Fruit fly (Drosophila melanogaster) whole organism, embryonic: ENCODE results near the gene Ugt35D1.

Source experiments
- Abd-B ChIP-seq: fragments of 200-800 bp; sonication (Bioruptor generic); optimal IDR thresholded peaks from 2 replicates; lab custom pipeline; 2018; ENCODE audit warnings: missing biosample characterization, mild to moderate bottlenecking, missing genetic modification characterization, moderate library complexity
- Asciz ChIP-seq: fragments of 200-800 bp; sonication (Bioruptor generic); optimal IDR thresholded peaks from 2 replicates; lab custom pipeline; 2017; ENCODE audit warnings: missing biosample characterization, mild to moderate bottlenecking, missing genetic modification characterization, missing genetic modification reagents
- Awh ChIP-seq: fragments of 200-800 bp; sonication (Bioruptor generic); IDR thresholded peaks from 2 replicates; pipeline ENCODE4, ENCODE4 v1.3.6; 2022; ENCODE audit warnings: missing biosample characterization, missing genetic modification characterization
- CG10209 ChIP-seq: fragments of 200-800 bp; sonication (Bioruptor generic); optimal IDR thresholded peaks from 3 replicates; lab custom pipeline; 2017; ENCODE audit warnings: missing biosample characterization, mild to moderate bottlenecking, missing genetic modification characterization, missing genetic modification reagents
- CG10274 ChIP-seq: fragments of 200-800 bp; sonication (Bioruptor generic); optimal IDR thresholded peaks from 3 replicates; lab custom pipeline; 2017; ENCODE audit warnings: missing biosample characterization, mild to moderate bottlenecking, missing genetic modification characterization
- CG11398 ChIP-seq: fragments of 200-800 bp; sonication (Bioruptor generic); optimal IDR thresholded peaks from 2 replicates; lab custom pipeline; 2016; ENCODE audit warnings: missing biosample characterization, missing genetic modification characterization
- CG1233 ChIP-seq: fragments of 200-800 bp; sonication (Bioruptor generic); optimal IDR thresholded peaks from 4 replicates; lab custom pipeline; 2018; ENCODE audit warnings: missing biosample characterization, mild to moderate bottlenecking, missing genetic modification characterization
- CG12659 ChIP-seq: fragments of 200-800 bp; sonication (Bioruptor generic); optimal IDR thresholded peaks from 3 replicates; lab custom pipeline; 2017; ENCODE audit warnings: mild to moderate bottlenecking, missing biosample characterization, missing genetic modification reagents, missing genetic modification characterization
- CG15011 ChIP-seq: fragments of 200-800 bp; sonication (Bioruptor generic); optimal IDR thresholded peaks from 3 replicates; lab custom pipeline; 2018; ENCODE audit warnings: missing biosample characterization, mild to moderate bottlenecking, missing genetic modification characterization
- CG15269 ChIP-seq: fragments of 200-800 bp; sonication (Bioruptor generic); optimal IDR thresholded peaks from 2 replicates; lab custom pipeline; 2018; ENCODE audit warnings: missing biosample characterization, mild to moderate bottlenecking, missing genetic modification characterization, moderate library complexity
- CG1602 ChIP-seq: fragments of 200-800 bp; sonication (Bioruptor generic); optimal IDR thresholded peaks from 3 replicates; lab custom pipeline; 2016; ENCODE audit warnings: missing biosample characterization, missing genetic modification characterization
- CG16813 ChIP-seq: fragments of 200-800 bp; sonication (Bioruptor generic); IDR thresholded peaks from 3 replicates; pipeline ENCODE4 v1.3.6; 2022; ENCODE audit warnings: missing biosample characterization, missing genetic modification characterization; ENCODE audit not compliant: partially characterized antibody
- CG17359 ChIP-seq: fragments of 200-800 bp; sonication (Bioruptor generic); optimal IDR thresholded peaks from 3 replicates; lab custom pipeline; 2018; ENCODE audit warnings: missing biosample characterization, mild to moderate bottlenecking, missing genetic modification characterization, moderate library complexity
- CG17361 ChIP-seq: fragments of 200-800 bp; sonication (Bioruptor generic); IDR thresholded peaks from 3 replicates; pipeline ENCODE4 v1.3.6; 2022; ENCODE audit warnings: missing biosample characterization, missing genetic modification characterization
- CG3163 ChIP-seq: fragments of 200-800 bp; sonication (Bioruptor generic); optimal IDR thresholded peaks from 3 replicates; lab custom pipeline; 2016; ENCODE audit warnings: missing biosample characterization, missing genetic modification characterization
- CG4282 ChIP-seq: fragments of 200-800 bp; sonication (Bioruptor generic); optimal IDR thresholded peaks from 2 replicates; lab custom pipeline; 2016; ENCODE audit warnings: missing biosample characterization, missing genetic modification characterization
- CG43689 ChIP-seq: fragments of 200-800 bp; sonication (Bioruptor generic); IDR thresholded peaks from 2 replicates; pipeline ENCODE4 v1.3.6; 2022; ENCODE audit warnings: missing biosample characterization, missing genetic modification characterization
- CG4707 ChIP-seq: fragments of 200-800 bp; sonication (Bioruptor generic); optimal IDR thresholded peaks from 2 replicates; lab custom pipeline; 2018; ENCODE audit warnings: missing biosample characterization, mild to moderate bottlenecking, missing genetic modification characterization, moderate library complexity
- CG4730 ChIP-seq: fragments of 200-800 bp; sonication (Bioruptor generic); IDR thresholded peaks from 2 replicates; pipeline ENCODE4 v1.3.6; 2022; ENCODE audit warnings: missing biosample characterization, missing genetic modification characterization
- CG4820 ChIP-seq: fragments of 200-800 bp; sonication (Bioruptor generic); optimal IDR thresholded peaks from 3 replicates; lab custom pipeline; 2016; ENCODE audit warnings: missing biosample characterization, missing genetic modification characterization
- CG5180 ChIP-seq: fragments of 200-800 bp; sonication (Bioruptor generic); optimal IDR thresholded peaks from 3 replicates; lab custom pipeline; 2017; ENCODE audit warnings: missing biosample characterization, missing genetic modification characterization, mild to moderate bottlenecking, moderate library complexity, missing genetic modification reagents
- CG7372 ChIP-seq: fragments of 200-800 bp; sonication (Bioruptor generic); IDR thresholded peaks from 2 replicates; pipeline ENCODE4 v1.3.6; 2022; ENCODE audit warnings: missing biosample characterization, missing genetic modification characterization
- CG7745 ChIP-seq: fragments of 200-800 bp; sonication (Bioruptor generic); optimal IDR thresholded peaks from 2 replicates; lab custom pipeline; 2018; ENCODE audit warnings: missing biosample characterization, mild to moderate bottlenecking, missing genetic modification characterization, moderate library complexity
- CG7786 ChIP-seq: fragments of 200-800 bp; sonication (Bioruptor generic); optimal IDR thresholded peaks from 2 replicates; lab custom pipeline; 2016; ENCODE audit warnings: missing biosample characterization, missing genetic modification characterization
- CG7987 ChIP-seq: fragments of 200-800 bp; sonication (Bioruptor generic); optimal IDR thresholded peaks from 2 replicates; lab custom pipeline; 2018; ENCODE audit warnings: missing biosample characterization, mild to moderate bottlenecking, missing genetic modification characterization, moderate library complexity
- CG9727 ChIP-seq: fragments of 200-800 bp; sonication (Bioruptor generic); optimal IDR thresholded peaks from 3 replicates; lab custom pipeline; 2017; ENCODE audit warnings: missing biosample characterization, mild to moderate bottlenecking, missing genetic modification characterization
- Dek ChIP-seq: fragments of 200-800 bp; sonication (Bioruptor generic); optimal IDR thresholded peaks from 3 replicates; lab custom pipeline; 2019; ENCODE audit warnings: missing biosample characterization, mild to moderate bottlenecking, missing genetic modification characterization, moderate library complexity
- Elba2 ChIP-seq: fragments of 200-800 bp; sonication (Bioruptor generic); optimal IDR thresholded peaks from 3 replicates; lab custom pipeline; 2016; ENCODE audit warnings: missing biosample characterization, missing genetic modification characterization
- Ets65A ChIP-seq: fragments of 200-800 bp; sonication (Bioruptor generic); peaks from one replicate; lab custom pipeline; 2016; ENCODE audit warnings: missing biosample characterization, missing genetic modification characterization
- H2.0 ChIP-seq: fragments of 200-800 bp; sonication (Bioruptor generic); IDR thresholded peaks from 2 replicates; pipeline ENCODE4 v1.3.6; 2022; ENCODE audit warnings: missing biosample characterization, missing genetic modification characterization
- Hr3 ChIP-seq: fragments of 200-800 bp; sonication (Bioruptor generic); optimal IDR thresholded peaks from 3 replicates; lab custom pipeline; 2016; ENCODE audit warnings: missing biosample characterization, missing genetic modification characterization
- Hsf ChIP-seq: fragments of 200-800 bp; sonication (Bioruptor generic); optimal IDR thresholded peaks from 3 replicates; lab custom pipeline; 2016; ENCODE audit warnings: missing biosample characterization, missing genetic modification characterization
- Sin3A ChIP-seq: fragments of >200 bp; optimal IDR thresholded peaks from 2 replicates; lab custom pipeline; 2018
- Xrp1 ChIP-seq: fragments of 200-800 bp; sonication (Bioruptor generic); IDR thresholded peaks from 2 replicates; pipeline ENCODE4 v1.3.6; 2022; ENCODE audit warnings: missing biosample characterization, missing genetic modification characterization
- aop ChIP-seq: fragments of 200-800 bp; sonication (Bioruptor generic); IDR thresholded peaks from 2 replicates; pipeline ENCODE4 v1.3.6; 2022; ENCODE audit warnings: missing biosample characterization, missing genetic modification characterization
- bowl ChIP-seq: fragments of 200-800 bp; sonication (Bioruptor generic); IDR thresholded peaks from 2 replicates; pipeline ENCODE4 v1.3.6; 2022; ENCODE audit warnings: missing biosample characterization, missing genetic modification characterization
- btn ChIP-seq: fragments of 200-800 bp; sonication (Bioruptor generic); optimal IDR thresholded peaks from 2 replicates; lab custom pipeline; 2016; ENCODE audit warnings: missing biosample characterization, missing genetic modification characterization
- chinmo ChIP-seq: fragments of 200-800 bp; sonication (Bioruptor generic); IDR thresholded peaks from 4 replicates; pipeline ENCODE4 v1.3.6; 2022; ENCODE audit warnings: missing biosample characterization, missing genetic modification characterization; ENCODE audit not compliant: partially characterized antibody
- ci ChIP-seq: fragments of 200-800 bp; sonication (Bioruptor generic); IDR thresholded peaks from 3 replicates; pipeline ENCODE4 v1.3.6; 2022; ENCODE audit warnings: missing biosample characterization, missing genetic modification characterization
- dpn ChIP-seq, 2 experiments: fragments of 200-800 bp; sonication (Bioruptor generic); optimal IDR thresholded peaks; 3 replicates each; lab custom pipeline; 2016; ENCODE audit warnings: missing biosample characterization in 2 of 2, missing genetic modification characterization in 2 of 2
- ftz-f1 ChIP-seq: fragments of 200-800 bp; sonication (Bioruptor generic); optimal IDR thresholded peaks from 2 replicates; lab custom pipeline; 2016; ENCODE audit warnings: missing biosample characterization, missing genetic modification characterization
- gcm2 ChIP-seq: fragments of 200-800 bp; sonication (Bioruptor generic); optimal IDR thresholded peaks from 2 replicates; lab custom pipeline; 2016; ENCODE audit warnings: missing biosample characterization, missing genetic modification characterization
- gfzf ChIP-seq: fragments of 200-800 bp; sonication (Bioruptor generic); optimal IDR thresholded peaks from 2 replicates; lab custom pipeline; 2016; ENCODE audit warnings: missing biosample characterization, mild to moderate bottlenecking, missing genetic modification characterization, moderate library complexity
- gsb-n ChIP-seq: fragments of 200-800 bp; sonication (Bioruptor generic); optimal IDR thresholded peaks from 3 replicates; lab custom pipeline; 2018; ENCODE audit warnings: missing biosample characterization, mild to moderate bottlenecking, missing genetic modification characterization
- insv ChIP-seq, 2 experiments: fragments of 200-800 bp; sonication (Bioruptor generic); optimal IDR thresholded peaks; 3 replicates each; lab custom pipeline; 2016 to 2018; ENCODE audit warnings: missing biosample characterization in 2 of 2, missing genetic modification characterization in 2 of 2
- kah ChIP-seq: fragments of 200-800 bp; sonication (Bioruptor generic); optimal IDR thresholded peaks from 2 replicates; lab custom pipeline; 2018; ENCODE audit warnings: missing biosample characterization, mild to moderate bottlenecking, missing genetic modification characterization
- ken ChIP-seq: fragments of 200-800 bp; sonication (Bioruptor generic); IDR thresholded peaks from 3 replicates; pipeline ENCODE4 v1.3.6; 2022; ENCODE audit warnings: missing biosample characterization, missing genetic modification characterization
- nmo ChIP-seq: fragments of 200-800 bp; sonication (Bioruptor generic); optimal IDR thresholded peaks from 2 replicates; lab custom pipeline; 2018; ENCODE audit warnings: missing biosample characterization, mild to moderate bottlenecking, missing genetic modification characterization, moderate library complexity
- peb ChIP-seq: fragments of 200-800 bp; sonication (Bioruptor generic); IDR thresholded peaks from 2 replicates; pipeline ENCODE4 v1.3.6; 2022; ENCODE audit warnings: missing biosample characterization, missing genetic modification characterization
- schlank ChIP-seq: fragments of 200-800 bp; sonication (Bioruptor generic); optimal IDR thresholded peaks from 2 replicates; lab custom pipeline; 2018; ENCODE audit warnings: missing biosample characterization, mild to moderate bottlenecking, missing genetic modification characterization
- ssp ChIP-seq: fragments of 200-800 bp; sonication (Bioruptor generic); IDR thresholded peaks from 2 replicates; pipeline ENCODE4 v1.3.6; 2022; ENCODE audit warnings: missing biosample characterization, missing genetic modification characterization

Ugt35D1 gene

dm6 chr3R:31384108-31384507 lies 11.0 kb downstream of the Ugt35D1 start (continued):
- TF ChIP-seq gfzf (GFP tag; lab: Kevin White, UChicago): peak; percentile 17
- TF ChIP-seq CG7786: peak; percentile 98
- TF ChIP-seq CG1233 (GFP tag; lab: Kevin White, UChicago): peak; percentile 94
- TF ChIP-seq schlank (tag; lab: Kevin White, UChicago): peak; percentile 94
- peak; percentile 81 for TF ChIP-seq aop (GFP tag; lab: Robert Waterston, UW)
- TF ChIP-seq chinmo (GFP tag; lab: Robert Waterston, UW): 0 out of 4 replicates have a peak, but pooled peaks have one; percentile 32
- TF ChIP-seq Awh: peak; percentile 96
- TF ChIP-seq CG17359 (tag; lab: Kevin White, UChicago): peak; percentile 97
- TF ChIP-seq H2.0 (GFP tag; lab: Robert Waterston, UW): peak; percentile 97
- peak; percentile 98 for TF ChIP-seq ken
- TF ChIP-seq Sin3A: no peak
- TF ChIP-seq gcm2 (GFP tag; lab: Kevin White, UChicago): peak; percentile 96
- TF ChIP-seq Ets65A: peak; percentile 99
- TF ChIP-seq Elba2 (GFP tag; lab: Kevin White, UChicago): peak; percentile 43
- peak; percentile 93 for TF ChIP-seq CG4820 (GFP tag; lab: Kevin White, UChicago)
- peak; percentile 95 for TF ChIP-seq CG9727
- peak; percentile 95 for TF ChIP-seq CG11398 (GFP tag; lab: Kevin White, UChicago)
- TF ChIP-seq CG17361 (GFP tag; lab: Robert Waterston, UW): peak; percentile 98
- peak; percentile 97 for TF ChIP-seq CG4730 (GFP tag; lab: Robert Waterston, UW)
- peak; percentile 90 for TF ChIP-seq CG7987 (GFP tag; lab: Kevin White, UChicago)
- peak; percentile 97 for TF ChIP-seq gsb-n (tag; lab: Kevin White, UChicago)
- TF ChIP-seq CG4282 (GFP tag; lab: Kevin White, UChicago): peak; percentile 91
- peak; percentile 97 for TF ChIP-seq Abd-B (GFP tag; lab: Kevin White, UChicago)
- TF ChIP-seq CG7372 (GFP tag; lab: Robert Waterston, UW): peak; percentile 98
- peak; percentile 97 for TF ChIP-seq CG10209 (GFP tag; lab: Kevin White, UChicago)
- peak; percentile 97 for TF ChIP-seq nmo (GFP tag; lab: Kevin White, UChicago)
- TF ChIP-seq CG7745 (tag; lab: Kevin White, UChicago): no peak
- TF ChIP-seq dpn (GFP tag; optimal IDR thresholded peaks at IDR 0.05; lab: Kevin White, UChicago): peak; percentile 98
- peak; percentile 89 for TF ChIP-seq bowl (GFP tag; lab: Robert Waterston, UW)
- peak; percentile 94 for TF ChIP-seq btn
- peak; percentile 84 for TF ChIP-seq kah (GFP tag; lab: Kevin White, UChicago)
- TF ChIP-seq CG4707 (GFP tag; lab: Kevin White, UChicago): peak; percentile 82
- TF ChIP-seq Xrp1: peak; percentile 98
- peak; percentile 100 for TF ChIP-seq CG5180 (GFP tag; lab: Kevin White, UChicago)
- TF ChIP-seq CG43689: peak; percentile 92
- TF ChIP-seq peb: peak; percentile 93
- TF ChIP-seq CG16813: no peak
- peak; percentile 97 for TF ChIP-seq CG15269 (tag; lab: Kevin White, UChicago)
- TF ChIP-seq ftz-f1 (GFP tag; lab: Kevin White, UChicago): peak; percentile 94
- TF ChIP-seq CG10274 (GFP tag; lab: Kevin White, UChicago): peak; percentile 100
- peak; percentile 95 for TF ChIP-seq CG1602
- peak; percentile 97 for TF ChIP-seq Dek
- TF ChIP-seq CG12659 (GFP tag; lab: Kevin White, UChicago): peak; percentile 98
- peak; percentile 89 for TF ChIP-seq CG3163 (GFP tag; lab: Kevin White, UChicago)
- peak; percentile 97 for TF ChIP-seq Hr3 (GFP tag; lab: Kevin White, UChicago)
- TF ChIP-seq Asciz (GFP tag; lab: Kevin White, UChicago): peak; percentile 89
- TF ChIP-seq insv (GFP tag; optimal IDR thresholded peaks at IDR 0.05; lab: Kevin White, UChicago): peak; percentile 33 to 50
- TF ChIP-seq ci (GFP tag; lab: Robert Waterston, UW): peak; percentile 97
- TF ChIP-seq ssp: peak; percentile 91
- peak; percentile 98 for TF ChIP-seq Hsf (GFP tag; lab: Kevin White, UChicago)
- TF ChIP-seq CG15011: peak; percentile 91
